ENCODE assay signal across 1 fruit fly cellular context in genomic region chr3L:12806290-12806743, dm6.
TF ChIP-seq lines count a peak whose summit lies in the region.

No protein-coding gene starts in this region.

TF ChIP-seq in whole organism, embryonic, 481 proteins besides CTCF, POLR2A, EP300 and RAD21 (continued from another document and continues in another):
- TF ChIP-seq Fer1 (GFP tag; optimal IDR thresholded peaks at IDR 0.05; lab: Kevin White, UChicago) (peak; percentile 74), Spps (tag; optimal IDR thresholded peaks at IDR 0.05; lab: Kevin White, UChicago) (no peak), CG1832 (GFP tag; optimal IDR thresholded peaks at IDR 0.05; lab: Kevin White, UChicago) (no peak), Mes4 (GFP tag; optimal IDR thresholded peaks at IDR 0.05; lab: Kevin White, UChicago) (no peak), sr (GFP tag; IDR thresholded peaks at IDR 0.05; lab: Robert Waterston, UW) (no peak), CG18476 (GFP tag; optimal IDR thresholded peaks at IDR 0.05; lab: Kevin White, UChicago) (no peak), dati (GFP tag; IDR thresholded peaks at IDR 0.05; lab: Robert Waterston, UW) (no peak), chif (GFP tag; optimal IDR thresholded peaks at IDR 0.05; lab: Kevin White, UChicago) (no peak), TFAM (GFP tag; optimal IDR thresholded peaks at IDR 0.05; lab: Kevin White, UChicago) (no peak), CrebB (tag; optimal IDR thresholded peaks at IDR 0.05; lab: Kevin White, UChicago) (no peak), ERR (GFP tag; optimal IDR thresholded peaks at IDR 0.05; lab: Kevin White, UChicago) (no peak), CG13775 (GFP tag; optimal IDR thresholded peaks at IDR 0.05; lab: Kevin White, UChicago) (no peak), lilli (GFP tag; optimal IDR thresholded peaks at IDR 0.05; lab: Kevin White, UChicago) (peak; percentile 33), Usf (GFP tag; optimal IDR thresholded peaks at IDR 0.05; lab: Kevin White, UChicago) (no peak), Ravus (GFP tag; IDR thresholded peaks at IDR 0.05; lab: Robert Waterston, UW) (no peak), CG14860 (GFP tag; IDR thresholded peaks at IDR 0.05; lab: Robert Waterston, UW; ENCODE audit: partially characterized antibody) (no peak), Hr3 (GFP tag; optimal IDR thresholded peaks at IDR 0.05; lab: Kevin White, UChicago) (peak; percentile 45), CG30403 (GFP tag; optimal IDR thresholded peaks at IDR 0.05; lab: Kevin White, UChicago) (peak; percentile 40), CG13424 (tag; optimal IDR thresholded peaks at IDR 0.05; lab: Kevin White, UChicago) (peak; percentile 65), Gsc (GFP tag; IDR thresholded peaks at IDR 0.05; lab: Robert Waterston, UW) (no peak), kah (GFP tag; optimal IDR thresholded peaks at IDR 0.05; lab: Kevin White, UChicago) (no peak), Ets65A (GFP tag; lab: Kevin White, UChicago) (no peak), CG34224 (GFP tag; IDR thresholded peaks at IDR 0.05; lab: Robert Waterston, UW; ENCODE audit: partially characterized antibody) (no peak), CG9727 (GFP tag; optimal IDR thresholded peaks at IDR 0.05; lab: Kevin White, UChicago) (peak; percentile 46), sc (optimal IDR thresholded peaks at IDR 0.05; lab: Kevin White, UChicago) (no peak), sc (GFP tag; optimal IDR thresholded peaks at IDR 0.05; lab: Kevin White, UChicago) (peak; percentile 27), CoRest (tag; optimal IDR thresholded peaks at IDR 0.05; lab: Kevin White, UChicago) (peak; percentile 46), CG5180 (GFP tag; optimal IDR thresholded peaks at IDR 0.05; lab: Kevin White, UChicago) (no peak), CG7786 (GFP tag; optimal IDR thresholded peaks at IDR 0.05; lab: Kevin White, UChicago) (no peak), CG6689 (GFP tag; IDR thresholded peaks at IDR 0.05; lab: Robert Waterston, UW) (no peak), tin (GFP tag; optimal IDR thresholded peaks at IDR 0.05; lab: Kevin White, UChicago) (peak; percentile 47), cg (GFP tag; optimal IDR thresholded peaks at IDR 0.05; lab: Kevin White, UChicago) (peak; percentile 81), Sin3A (optimal IDR thresholded peaks at IDR 0.05; lab: Kevin White, UChicago) (no peak), wdn (GFP tag; IDR thresholded peaks at IDR 0.05; lab: Robert Waterston, UW) (no peak), grn (GFP tag; optimal IDR thresholded peaks at IDR 0.05; lab: Kevin White, UChicago) (peak; percentile 36), CG16813 (GFP tag; IDR thresholded peaks at IDR 0.05; lab: Robert Waterston, UW; ENCODE audit: partially characterized antibody) (no peak), CG8290 (GFP tag; optimal IDR thresholded peaks at IDR 0.05; lab: Kevin White, UChicago) (no peak), CG8290 (tag; optimal IDR thresholded peaks at IDR 0.05; lab: Kevin White, UChicago) (peak in 1 of 2 experiments; percentile 39), fru (optimal IDR thresholded peaks at IDR 0.05; lab: Kevin White, UChicago) (no peak), so (GFP tag; IDR thresholded peaks at IDR 0.05; lab: Robert Waterston, UW) (0 out of 3 replicates have a peak, but pooled peaks have one; percentile 20), Doc2 (GFP tag; IDR thresholded peaks at IDR 0.05; lab: Robert Waterston, UW) (no peak), CG7839 (tag; optimal IDR thresholded peaks at IDR 0.05; lab: Kevin White, UChicago) (peak; percentile 63), CG14667 (GFP tag; IDR thresholded peaks at IDR 0.05; lab: Robert Waterston, UW) (no peak), B-H2 (GFP tag; optimal IDR thresholded peaks at IDR 0.05; lab: Kevin White, UChicago) (no peak), Myb (GFP tag; optimal IDR thresholded peaks at IDR 0.05; lab: Kevin White, UChicago) (no peak), CG1233 (GFP tag; optimal IDR thresholded peaks at IDR 0.05; lab: Kevin White, UChicago) (peak; percentile 41), E2f2 (GFP tag; IDR thresholded peaks at IDR 0.05; lab: Robert Waterston, UW) (no peak; the same call in 1 of the 2 replicates), nmo (GFP tag; optimal IDR thresholded peaks at IDR 0.05; lab: Kevin White, UChicago) (no peak), Ssrp (tag; optimal IDR thresholded peaks at IDR 0.05; lab: Kevin White, UChicago) (peak; percentile 37), vnd (GFP tag; IDR thresholded peaks at IDR 0.05; lab: Robert Waterston, UW; ENCODE audit: partially characterized antibody) (no peak), row (GFP tag; IDR thresholded peaks at IDR 0.05; lab: Robert Waterston, UW) (peak; percentile 72), hb (GFP tag; IDR thresholded peaks at IDR 0.05; lab: Robert Waterston, UW; ENCODE audit: partially characterized antibody) (no peak), corto (GFP tag; optimal IDR thresholded peaks at IDR 0.05; lab: Kevin White, UChicago) (no peak), schlank (tag; optimal IDR thresholded peaks at IDR 0.05; lab: Kevin White, UChicago) (no peak), CG14710 (tag; optimal IDR thresholded peaks at IDR 0.05; lab: Kevin White, UChicago) (peak; percentile 47), CG8924 (tag; optimal IDR thresholded peaks at IDR 0.05; lab: Kevin White, UChicago) (peak; percentile 78), lbe (GFP tag; optimal IDR thresholded peaks at IDR 0.05; lab: Kevin White, UChicago) (peak; percentile 55), maf-S (GFP tag; optimal IDR thresholded peaks at IDR 0.05; lab: Kevin White, UChicago) (no peak), Nf-YB (GFP tag; optimal IDR thresholded peaks at IDR 0.05; lab: Kevin White, UChicago) (peak; percentile 20), CG10959 (GFP tag; IDR thresholded peaks at IDR 0.05; lab: Robert Waterston, UW) (no peak), cwo (GFP tag; optimal IDR thresholded peaks at IDR 0.05; lab: Kevin White, UChicago) (peak; percentile 36), H2.0 (GFP tag; IDR thresholded peaks at IDR 0.05; lab: Robert Waterston, UW) (peak; percentile 27; the same call in 1 of the 2 replicates), CG10543 (GFP tag; optimal IDR thresholded peaks at IDR 0.05; lab: Kevin White, UChicago) (peak; percentile 61), MBD-R2 (GFP tag; IDR thresholded peaks at IDR 0.05; lab: Robert Waterston, UW) (peak; percentile 39; the same call in 1 of the 2 replicates), stc (GFP tag; IDR thresholded peaks at IDR 0.05; lab: Robert Waterston, UW) (peak; percentile 61; the same call in 1 of the 2 replicates), Adf1 (GFP tag; IDR thresholded peaks at IDR 0.05; lab: Robert Waterston, UW) (peak; percentile 26; the same call in 1 of the 2 replicates), CkIIα-i1 (GFP tag; IDR thresholded peaks at IDR 0.05; lab: Robert Waterston, UW) (no peak), fd3F (GFP tag; optimal IDR thresholded peaks at IDR 0.05; lab: Kevin White, UChicago) (peak; percentile 14), Vsx1 (GFP tag; optimal IDR thresholded peaks at IDR 0.05; lab: Kevin White, UChicago) (no peak), CG34376 (GFP tag; optimal IDR thresholded peaks at IDR 0.05; lab: Kevin White, UChicago) (peak; percentile 72), CG15696 (tag; optimal IDR thresholded peaks at IDR 0.05; lab: Kevin White, UChicago) (peak; percentile 7), fd96Cb (tag; optimal IDR thresholded peaks at IDR 0.05; lab: Kevin White, UChicago) (peak; percentile 49), lab (GFP tag; optimal IDR thresholded peaks at IDR 0.05; lab: Kevin White, UChicago) (no peak), CG10321 (GFP tag; IDR thresholded peaks at IDR 0.05; lab: Robert Waterston, UW) (no peak), Nf-YA (GFP tag; IDR thresholded peaks at IDR 0.05; lab: Robert Waterston, UW) (no peak), CG10267 (tag; optimal IDR thresholded peaks at IDR 0.05; lab: Kevin White, UChicago) (peak; percentile 65), eve (GFP tag; optimal IDR thresholded peaks at IDR 0.05; lab: Kevin White, UChicago) (no peak), onecut (GFP tag; IDR thresholded peaks at IDR 0.05; lab: Robert Waterston, UW) (peak; percentile 40; the same call in 1 of the 2 replicates), Oaz (GFP tag; IDR thresholded peaks at IDR 0.05; lab: Robert Waterston, UW) (no peak), tgo (GFP tag; IDR thresholded peaks at IDR 0.05; lab: Robert Waterston, UW) (0 out of 3 replicates have a peak, but pooled peaks have one; percentile 41), usp (GFP tag; optimal IDR thresholded peaks at IDR 0.05; lab: Kevin White, UChicago) (no peak), ase (GFP tag; IDR thresholded peaks at IDR 0.05; lab: Robert Waterston, UW) (no peak), CG31365 (tag; optimal IDR thresholded peaks at IDR 0.05; lab: Kevin White, UChicago) (no peak), YL-1 (GFP tag; optimal IDR thresholded peaks at IDR 0.05; lab: Kevin White, UChicago) (peak; percentile 80), CG5953 (GFP tag; IDR thresholded peaks at IDR 0.05; lab: Robert Waterston, UW) (no peak), sima (GFP tag; optimal IDR thresholded peaks at IDR 0.05; lab: Kevin White, UChicago) (no peak), pros (GFP tag; optimal IDR thresholded peaks at IDR 0.05; lab: Kevin White, UChicago) (no peak), Atf-2 (GFP tag; optimal IDR thresholded peaks at IDR 0.05; lab: Kevin White, UChicago) (no peak), CG11504 (tag; optimal IDR thresholded peaks at IDR 0.05; lab: Kevin White, UChicago) (no peak), gcm (GFP tag; optimal IDR thresholded peaks at IDR 0.05; lab: Kevin White, UChicago) (peak; percentile 64), repo (GFP tag; optimal IDR thresholded peaks at IDR 0.05; lab: Kevin White, UChicago) (no peak), ato (GFP tag; IDR thresholded peaks at IDR 0.05; lab: Robert Waterston, UW; ENCODE audit: partially characterized antibody) (no peak), CG12942 (GFP tag; optimal IDR thresholded peaks at IDR 0.05; lab: Kevin White, UChicago) (no peak), Aef1 (GFP tag; IDR thresholded peaks at IDR 0.05; lab: Robert Waterston, UW) (no peak), CG12071 (GFP tag; optimal IDR thresholded peaks at IDR 0.05; lab: Kevin White, UChicago) (no peak), CG11723 (GFP tag; optimal IDR thresholded peaks at IDR 0.05; lab: Kevin White, UChicago) (peak; percentile 21), Mrtf (GFP tag; IDR thresholded peaks at IDR 0.05; lab: Robert Waterston, UW) (no peak), Bgb (GFP tag; IDR thresholded peaks at IDR 0.05; lab: Robert Waterston, UW; ENCODE audit: partially characterized antibody) (no peak), hkb (optimal IDR thresholded peaks at IDR 0.05; lab: Kevin White, UChicago) (no peak), hkb (GFP tag; IDR thresholded peaks at IDR 0.05; lab: Robert Waterston, UW) (peak; percentile 73; the same call in 1 of the 2 replicates), HLHmδ (GFP tag; optimal IDR thresholded peaks at IDR 0.05; lab: Kevin White, UChicago) (no peak), Dp (GFP tag; optimal IDR thresholded peaks at IDR 0.05; lab: Kevin White, UChicago) (no peak), CG6791 (GFP tag; IDR thresholded peaks at IDR 0.05; lab: Robert Waterston, UW; ENCODE audit: partially characterized antibody) (no peak), CG13894 (tag; optimal IDR thresholded peaks at IDR 0.05; lab: Kevin White, UChicago) (no peak), Ets97D (GFP tag; optimal IDR thresholded peaks at IDR 0.05; lab: Kevin White, UChicago) (no peak), bab2 (GFP tag; optimal IDR thresholded peaks at IDR 0.05; lab: Kevin White, UChicago) (no peak), Mad (GFP tag; optimal IDR thresholded peaks at IDR 0.05; lab: Kevin White, UChicago) (peak; percentile 4), CG15011 (GFP tag; optimal IDR thresholded peaks at IDR 0.05; lab: Kevin White, UChicago) (no peak), twi (tag; optimal IDR thresholded peaks at IDR 0.05; lab: Kevin White, UChicago) (no peak), nerfin-1 (tag; optimal IDR thresholded peaks at IDR 0.05; lab: Kevin White, UChicago) (peak; percentile 22), CG11247 (GFP tag; IDR thresholded peaks at IDR 0.05; lab: Robert Waterston, UW) (no peak), CG12299 (tag; optimal IDR thresholded peaks at IDR 0.05; lab: Kevin White, UChicago) (peak; percentile 68), gt (GFP tag; IDR thresholded peaks at IDR 0.05; lab: Robert Waterston, UW) (no peak), CG6272 (GFP tag; IDR thresholded peaks at IDR 0.05; lab: Robert Waterston, UW) (no peak), CG3163 (GFP tag; optimal IDR thresholded peaks at IDR 0.05; lab: Kevin White, UChicago) (no peak), pnt (GFP tag; optimal IDR thresholded peaks at IDR 0.05; lab: Kevin White, UChicago) (no peak), CG4617 (GFP tag; optimal IDR thresholded peaks at IDR 0.05; lab: Kevin White, UChicago; ENCODE audit: borderline replicate concordance) (no peak), CG11560 (tag; IDR thresholded peaks at IDR 0.05; lab: Robert Waterston, UW) (no peak), CG2875 (GFP tag; optimal IDR thresholded peaks at IDR 0.05; lab: Kevin White, UChicago) (no peak), CG8281 (tag; optimal IDR thresholded peaks at IDR 0.05; lab: Kevin White, UChicago) (no peak), CG12219 (GFP tag; optimal IDR thresholded peaks at IDR 0.05; lab: Kevin White, UChicago) (peak; percentile 57), Atf6 (GFP tag; IDR thresholded peaks at IDR 0.05; lab: Robert Waterston, UW) (no peak), caup (GFP tag; optimal IDR thresholded peaks at IDR 0.05; lab: Kevin White, UChicago; ENCODE audit: severe bottlenecking) (peak; percentile 32), CG3995 (GFP tag; optimal IDR thresholded peaks at IDR 0.05; lab: Kevin White, UChicago) (no peak), CG12769 (tag; optimal IDR thresholded peaks at IDR 0.05; lab: Kevin White, UChicago) (no peak), CG9797 (GFP tag; optimal IDR thresholded peaks at IDR 0.05; lab: Kevin White, UChicago) (no peak), CG8089 (GFP tag; optimal IDR thresholded peaks at IDR 0.05; lab: Kevin White, UChicago) (no peak), CG10565 (GFP tag; optimal IDR thresholded peaks at IDR 0.05; lab: Kevin White, UChicago) (no peak), Sry-δ (GFP tag; optimal IDR thresholded peaks at IDR 0.05; lab: Kevin White, UChicago) (no peak), tx (GFP tag; optimal IDR thresholded peaks at IDR 0.05; lab: Kevin White, UChicago) (no peak), lola (GFP tag; optimal IDR thresholded peaks at IDR 0.05; lab: Kevin White, UChicago) (peak in 1 of 3 experiments; percentile 39), CG4328 (GFP tag; optimal IDR thresholded peaks at IDR 0.05; lab: Kevin White, UChicago) (peak; percentile 52), Bdp1 (GFP tag; optimal IDR thresholded peaks at IDR 0.05; lab: Kevin White, UChicago) (no peak), sim (GFP tag; IDR thresholded peaks at IDR 0.05; lab: Robert Waterston, UW) (no peak), Scr (GFP tag; IDR thresholded peaks at IDR 0.05; lab: Robert Waterston, UW; ENCODE audit: partially characterized antibody) (no peak; the same call in 1 of the 2 replicates)
